Fruit fly (Drosophila melanogaster) whole organism, prepupa: Measurements from ENCODE around the gene gdl-ORF39.

Experiments
- CG10631 ChIP-seq: fragments of 200-800 bp; sonication (Bioruptor generic); optimal IDR thresholded peaks from 2 replicates; lab custom pipeline; 2016; ENCODE audit warnings: missing biosample characterization, missing genetic modification characterization
- CG11902 ChIP-seq: fragments of 200-800 bp; sonication (Bioruptor generic); optimal IDR thresholded peaks from 3 replicates; lab custom pipeline; 2016; ENCODE audit warnings: missing biosample characterization, missing genetic modification characterization
- CG15336 ChIP-seq: fragments of 200-800 bp; sonication (Bioruptor generic); IDR thresholded peaks from 2 replicates; pipeline ENCODE4 v1.3.6; 2022; ENCODE audit warnings: missing biosample characterization, missing genetic modification characterization
- CG31627 ChIP-seq: fragments of 200-800 bp; sonication (Bioruptor generic); optimal IDR thresholded peaks from 3 replicates; lab custom pipeline; 2016; ENCODE audit warnings: missing biosample characterization, missing genetic modification characterization
- CG32006 ChIP-seq: fragments of 200-800 bp; sonication (Bioruptor generic); optimal IDR thresholded peaks from 3 replicates; lab custom pipeline; 2017; ENCODE audit warnings: missing biosample characterization, mild to moderate bottlenecking, missing genetic modification characterization
- CG3919 ChIP-seq: fragments of 200-800 bp; sonication (Bioruptor generic); optimal IDR thresholded peaks from 3 replicates; lab custom pipeline; 2016; ENCODE audit warnings: missing biosample characterization, missing genetic modification characterization
- CG4318 ChIP-seq: fragments of 200-800 bp; sonication (Bioruptor generic); optimal IDR thresholded peaks from 3 replicates; lab custom pipeline; 2017; ENCODE audit warnings: missing biosample characterization, mild to moderate bottlenecking, missing genetic modification characterization
- CG6276 ChIP-seq: fragments of 200-800 bp; sonication (Bioruptor generic); optimal IDR thresholded peaks from 2 replicates; lab custom pipeline; 2017; ENCODE audit warnings: missing biosample characterization, mild to moderate bottlenecking, missing genetic modification characterization
- CG7368 ChIP-seq: fragments of 200-800 bp; sonication (Bioruptor generic); optimal IDR thresholded peaks from 3 replicates; lab custom pipeline; 2016; ENCODE audit warnings: missing biosample characterization, missing genetic modification characterization
- CG8319 ChIP-seq: fragments of 200-800 bp; sonication (Bioruptor generic); optimal IDR thresholded peaks from 3 replicates; lab custom pipeline; 2016; ENCODE audit warnings: missing biosample characterization, missing genetic modification characterization
- CG8632 ChIP-seq: fragments of 200-800 bp; sonication (Bioruptor generic); optimal IDR thresholded peaks from 3 replicates; lab custom pipeline; 2016; ENCODE audit warnings: missing biosample characterization, missing genetic modification characterization
- CG9139 ChIP-seq: fragments of 200-800 bp; sonication (Bioruptor generic); optimal IDR thresholded peaks from 3 replicates; lab custom pipeline; 2017; ENCODE audit warnings: missing biosample characterization, mild to moderate bottlenecking, missing genetic modification characterization
- Eip78C ChIP-seq: fragments of 200-800 bp; sonication (Bioruptor generic); peaks from one replicate; lab custom pipeline; 2016; ENCODE audit warnings: missing biosample characterization, missing genetic modification characterization
- Eip93F ChIP-seq: fragments of 200-800 bp; sonication (Bioruptor generic); optimal IDR thresholded peaks from 2 replicates; lab custom pipeline; 2016; ENCODE audit warnings: missing biosample characterization, mild to moderate bottlenecking, missing genetic modification characterization
- Ets21C ChIP-seq: fragments of 200-800 bp; sonication (Bioruptor generic); optimal IDR thresholded peaks from 3 replicates; lab custom pipeline; 2016; ENCODE audit warnings: missing biosample characterization, missing genetic modification characterization
- Gug ChIP-seq: fragments of 200-800 bp; sonication (Bioruptor generic); IDR thresholded peaks from 2 replicates; pipeline ENCODE4 v1.3.6; 2022; ENCODE audit warnings: missing biosample characterization, missing genetic modification characterization
- Lpt ChIP-seq: fragments of 200-800 bp; sonication (Bioruptor generic); optimal IDR thresholded peaks from 3 replicates; lab custom pipeline; 2016; ENCODE audit warnings: missing biosample characterization, missing genetic modification characterization
- OdsH ChIP-seq: fragments of 200-800 bp; sonication (Bioruptor generic); optimal IDR thresholded peaks from 3 replicates; lab custom pipeline; 2016; ENCODE audit warnings: missing biosample characterization, missing genetic modification characterization
- Sox102F ChIP-seq: fragments of 200-800 bp; sonication (Bioruptor generic); optimal IDR thresholded peaks from 2 replicates; lab custom pipeline; 2016; ENCODE audit warnings: missing biosample characterization, mild to moderate bottlenecking, missing genetic modification characterization
- fd85E ChIP-seq: fragments of 200-800 bp; sonication (Bioruptor generic); optimal IDR thresholded peaks from 3 replicates; lab custom pipeline; 2016; ENCODE audit warnings: missing biosample characterization, missing genetic modification characterization
- fkh ChIP-seq: fragments of 200-800 bp; sonication (Bioruptor generic); optimal IDR thresholded peaks from 3 replicates; lab custom pipeline; 2017; ENCODE audit warnings: missing biosample characterization, mild to moderate bottlenecking, missing genetic modification characterization, moderate library complexity
- lz ChIP-seq: fragments of 200-800 bp; sonication (Bioruptor generic); optimal IDR thresholded peaks from 3 replicates; lab custom pipeline; 2016; ENCODE audit warnings: missing biosample characterization, missing genetic modification characterization
- net ChIP-seq: fragments of 200-800 bp; sonication (Bioruptor generic); optimal IDR thresholded peaks from 3 replicates; lab custom pipeline; 2016; ENCODE audit warnings: missing biosample characterization, missing genetic modification characterization
- salr ChIP-seq, 2 experiments: fragments of 200-800 bp; sonication (Bioruptor generic); optimal IDR thresholded peaks; 3 replicates each; lab custom pipeline; 2016 to 2018; ENCODE audit warnings: missing biosample characterization in 2 of 2, missing genetic modification characterization in 2 of 2, mild to moderate bottlenecking in 1 of 2
- svp ChIP-seq: fragments of 200-800 bp; sonication (Bioruptor generic); peaks from one replicate; lab custom pipeline; 2016; ENCODE audit warnings: missing biosample characterization, missing genetic modification characterization
- topi ChIP-seq: fragments of 200-800 bp; sonication (Bioruptor generic); optimal IDR thresholded peaks from 3 replicates; lab custom pipeline; 2016; ENCODE audit warnings: missing biosample characterization, missing genetic modification characterization
- vri ChIP-seq: fragments of 200-800 bp; sonication (Bioruptor generic); optimal IDR thresholded peaks from 3 replicates; lab custom pipeline; 2016; ENCODE audit warnings: missing biosample characterization, mild to moderate bottlenecking, missing genetic modification characterization

gdl-ORF39 gene

DNA sequence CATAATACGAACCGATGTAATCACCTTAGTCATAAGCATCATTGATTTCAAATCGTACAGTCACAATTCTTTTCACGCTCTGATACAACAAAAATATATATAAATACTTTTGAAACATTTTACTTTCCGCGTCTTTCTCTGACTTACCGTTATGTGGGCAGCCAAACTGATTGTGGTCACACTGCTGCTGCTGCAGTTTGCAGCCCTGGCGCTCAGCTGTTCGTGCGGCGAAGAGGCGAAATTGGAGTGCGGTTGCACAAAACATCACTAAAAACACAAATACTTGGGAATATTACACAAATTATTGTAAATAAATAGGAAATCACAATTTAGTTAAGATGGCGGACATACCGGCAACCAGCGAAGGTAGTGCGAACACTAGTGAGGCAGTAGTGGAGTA, at the start of gene gdl-ORF39, which contains the start of gene gdl:
Gene gdl-ORF39 (plus strand): TSS at position 48 of the 400 bp plus-strand sequence.
Gene gdl (plus strand): TSS at position 48 of the 400 bp plus-strand sequence.
- no peak for TF ChIP-seq Lpt (GFP tag; lab: Kevin White, UChicago)
- peak; percentile 64 for TF ChIP-seq Eip78C (GFP tag; lab: Kevin White, UChicago)

DNA sequence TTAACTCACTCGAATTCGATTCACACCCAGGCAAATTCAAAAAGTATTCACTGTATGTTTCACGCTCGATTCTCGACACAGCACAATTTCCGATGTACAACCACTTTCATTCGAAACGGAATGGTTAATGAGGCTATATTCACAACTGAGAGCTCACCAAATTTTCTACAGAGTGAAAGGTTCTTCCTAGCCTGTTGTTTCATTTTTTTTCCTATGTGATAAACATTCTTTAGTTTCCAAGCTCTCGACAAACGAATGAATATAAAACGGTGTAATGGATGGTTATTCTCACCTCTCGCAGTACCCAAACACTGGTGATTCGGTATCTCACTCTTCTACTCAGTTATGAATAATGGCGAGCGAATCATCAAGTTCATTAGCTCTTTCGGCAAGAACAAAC, 35.2 kb upstream of the gdl-ORF39 start, which contains the start of gene cocoon:
Gene cocoon (minus strand): TSS at position 101 of the 400 bp plus-strand sequence.
- no peak for TF ChIP-seq topi (GFP tag; lab: Kevin White, UChicago)

DNA sequence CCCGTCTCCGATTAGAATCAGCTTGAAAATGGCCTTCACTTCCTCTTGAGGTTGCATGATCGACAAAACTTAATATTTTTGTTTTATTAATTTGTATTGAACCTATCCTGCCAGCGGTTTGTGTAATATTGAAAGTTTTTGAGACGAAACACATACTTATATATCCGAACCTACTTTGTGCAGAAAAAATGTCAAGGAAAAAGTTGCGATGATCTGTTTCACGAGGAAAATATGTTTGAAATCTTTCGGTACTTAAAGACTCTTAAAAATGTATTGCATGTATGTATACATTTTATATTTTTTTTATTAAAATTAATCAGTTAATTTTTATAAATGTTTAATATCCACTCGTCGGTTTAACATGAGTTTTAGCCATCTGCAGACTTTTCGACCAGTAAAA, 23.9 kb upstream of the gdl-ORF39 start, which contains the start of gene Ran-like:
Gene Ran-like (minus strand): TSS at position 101 of the 400 bp plus-strand sequence.
- TF ChIP-seq CG10631 (no peak), Sox102F (GFP tag; lab: Kevin White, UChicago) (no peak), salr (GFP tag; optimal IDR thresholded peaks at IDR 0.05; lab: Kevin White, UChicago) (no peak)

DNA sequence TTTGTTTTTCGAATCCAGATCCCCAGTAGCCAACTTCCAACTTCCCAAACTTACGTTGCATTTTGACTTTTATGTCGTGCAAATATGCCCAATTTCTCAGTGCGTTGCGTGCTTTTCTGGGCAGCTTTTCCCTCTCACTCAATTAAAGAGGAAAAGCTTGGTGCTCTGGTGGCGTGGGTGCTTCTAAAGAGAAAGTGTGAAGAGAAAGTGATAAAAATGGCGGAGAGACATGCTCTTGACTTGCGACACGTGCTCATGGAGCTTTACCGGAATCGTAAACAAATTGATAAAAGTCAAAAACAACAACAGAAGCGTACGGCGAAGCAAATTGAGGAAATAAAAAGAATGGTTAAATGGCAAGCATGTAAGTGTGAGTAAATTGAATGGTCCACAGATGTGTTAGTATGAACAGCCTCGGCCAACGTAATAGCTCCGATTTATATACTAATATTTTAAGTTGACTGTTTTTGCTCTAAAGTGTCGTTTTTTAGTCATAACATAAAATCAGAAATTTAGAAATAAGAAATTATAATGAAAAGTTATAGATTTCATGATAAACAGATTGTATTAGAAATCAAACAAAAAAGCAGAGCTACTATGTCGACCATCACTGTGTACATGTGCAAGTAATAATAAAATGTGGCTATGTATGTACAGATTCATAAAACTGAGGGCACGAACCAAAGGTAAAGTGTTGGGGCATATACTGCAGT, 15.2 kb upstream of the gdl-ORF39 start:
- TF ChIP-seq Ets21C (GFP tag; lab: Kevin White, UChicago) (no peak), CG8319 (GFP tag; lab: Kevin White, UChicago) (no peak), CG32006 (peak; percentile 9), net (GFP tag; lab: Kevin White, UChicago) (no peak), fkh (GFP tag; lab: Kevin White, UChicago) (peak; percentile 14), salr (GFP tag; optimal IDR thresholded peaks at IDR 0.05; lab: Kevin White, UChicago) (no peak), svp (GFP tag; lab: Kevin White, UChicago) (no peak), OdsH (GFP tag; lab: Kevin White, UChicago) (no peak), Eip93F (GFP tag; lab: Kevin White, UChicago) (no peak), CG15336 (GFP tag; lab: Robert Waterston, UW) (no peak; the same call in 1 of the 2 replicates), Gug (GFP tag; lab: Robert Waterston, UW) (no peak), fd85E (GFP tag; lab: Kevin White, UChicago) (no peak), CG9139 (GFP tag; lab: Kevin White, UChicago) (no peak), CG7368 (GFP tag; lab: Kevin White, UChicago) (no peak), CG8632 (GFP tag; lab: Kevin White, UChicago) (no peak), CG11902 (GFP tag; lab: Kevin White, UChicago) (no peak), CG3919 (no peak), Sox102F (GFP tag; lab: Kevin White, UChicago) (no peak)

DNA sequence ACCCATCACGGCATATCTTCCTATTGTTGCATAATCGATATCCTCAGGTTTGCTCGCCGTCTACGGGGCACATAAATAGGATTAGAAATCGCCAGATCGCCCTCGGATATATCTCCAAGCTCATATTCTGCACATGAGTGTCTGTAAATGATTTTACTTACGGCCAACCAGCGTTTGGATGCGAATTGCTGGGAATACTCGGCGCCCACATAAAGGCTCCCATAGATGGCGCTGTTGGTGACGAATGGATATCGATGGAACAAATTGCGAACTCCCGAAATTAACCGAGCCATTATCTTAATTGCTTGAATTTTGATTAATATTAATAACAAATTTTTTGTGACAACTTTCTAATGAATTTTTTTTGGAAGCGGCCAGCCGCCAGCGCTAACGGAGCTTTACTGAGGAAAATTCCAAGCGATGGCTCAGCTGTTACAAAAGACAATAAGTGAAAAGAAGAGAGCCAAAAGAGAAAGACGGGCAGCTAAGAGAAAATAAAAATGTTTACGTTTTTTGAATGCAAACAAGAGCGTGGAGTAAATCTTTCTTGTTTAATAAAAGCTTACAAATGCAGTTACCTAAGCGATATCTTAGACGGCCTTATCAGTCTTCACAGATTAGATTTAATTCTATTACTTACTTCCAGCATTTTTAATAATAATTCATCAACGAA, 14.5 kb upstream of the gdl-ORF39 start:
- TF ChIP-seq CG15336 (GFP tag; lab: Robert Waterston, UW), result no peak
- peak; percentile 25 for TF ChIP-seq Eip78C (GFP tag; lab: Kevin White, UChicago)
- TF ChIP-seq Ets21C (GFP tag; lab: Kevin White, UChicago), result no peak
- TF ChIP-seq vri, result peak; percentile 13
- TF ChIP-seq fkh (GFP tag; lab: Kevin White, UChicago), result peak; percentile 6

DNA sequence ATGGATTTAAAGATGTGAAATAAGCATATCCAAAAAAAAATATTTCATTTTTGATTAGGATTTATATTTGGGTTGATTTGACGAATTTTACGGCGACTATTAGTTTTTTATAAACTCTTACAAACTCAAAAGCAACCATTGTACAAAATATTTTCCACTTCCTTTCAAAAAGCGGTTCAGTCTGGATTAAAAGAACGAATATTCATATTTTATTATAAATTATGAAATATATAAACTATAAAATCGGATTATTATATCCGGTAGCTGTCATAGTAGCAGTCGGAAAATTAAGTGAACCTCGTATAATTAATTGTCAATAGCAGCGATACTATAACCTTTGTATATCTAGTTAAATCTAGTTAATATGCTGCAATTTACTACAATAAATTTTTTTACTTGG, 13.8 kb upstream of the gdl-ORF39 start, which contains the start of gene CG12355:
Gene CG12355 (minus strand): TSS at position 101 of the 400 bp plus-strand sequence.
- TF ChIP-seq OdsH (GFP tag; lab: Kevin White, UChicago) (no peak), CG31627 (GFP tag; lab: Kevin White, UChicago) (no peak), lz (GFP tag; lab: Kevin White, UChicago) (no peak), CG6276 (GFP tag; lab: Kevin White, UChicago) (no peak), CG4318 (GFP tag; lab: Kevin White, UChicago) (no peak), CG8319 (GFP tag; lab: Kevin White, UChicago) (no peak)
